Worm (Caenorhabditis elegans): ENCODE measurements around the gene T16G1.13.

The T16G1.13 gene

DNA sequence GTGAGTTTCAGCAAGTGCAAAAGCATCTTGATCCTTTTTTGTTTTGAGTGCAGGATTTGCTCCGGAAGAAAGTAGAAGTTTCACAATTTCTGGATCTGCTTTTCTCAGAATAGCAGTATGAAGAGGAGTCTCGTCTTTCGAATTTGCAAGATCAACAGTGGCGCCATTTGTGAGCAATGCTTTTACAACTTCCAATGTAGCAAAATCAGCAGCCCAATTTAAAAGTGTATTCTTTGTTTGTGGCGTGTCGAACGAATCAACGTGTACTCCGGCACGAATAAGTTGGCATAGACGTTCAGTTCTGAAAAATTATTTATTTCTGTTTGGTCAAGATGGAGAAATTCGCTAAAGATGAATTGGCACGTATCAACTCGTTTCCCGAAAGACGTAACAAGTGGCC is at the start of gene T16G1.13:
T16G1.13 (plus strand) TSS at position 301 of the 400 bp plus-strand sequence.
- TF ChIP-seq lin-39 (tag; optimal IDR thresholded peaks at IDR 0.05) (no peak), blmp-1 (tag; optimal IDR thresholded peaks at IDR 0.05; ENCODE audit: insufficient read depth) (no peak), skn-1 (tag; optimal IDR thresholded peaks at IDR 0.05) (no peak), unc-39 (tag; optimal IDR thresholded peaks at IDR 0.05) (no peak), R02D3.7 (tag; optimal IDR thresholded peaks at IDR 0.05) (no peak), egl-27 (tag; optimal IDR thresholded peaks at IDR 0.05) (no peak)

DNA sequence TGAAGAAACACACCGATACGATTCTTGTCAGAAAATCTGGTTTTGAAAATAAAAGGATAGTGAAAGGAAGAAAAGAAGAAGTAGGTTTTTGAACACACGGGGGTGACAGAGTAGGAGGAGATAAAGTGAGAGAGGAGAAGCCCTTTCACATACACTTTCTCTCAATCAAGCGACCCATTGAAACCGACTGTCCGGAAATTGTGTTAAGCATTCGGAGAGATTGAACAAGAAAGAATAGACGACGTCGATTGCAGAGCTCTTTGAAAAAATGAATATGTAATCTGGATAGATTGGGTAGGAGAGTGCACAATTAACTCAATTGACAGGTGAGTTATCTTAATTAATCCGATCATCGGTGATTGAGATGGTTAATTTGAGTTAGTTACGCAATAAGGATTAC is 48.4 kb upstream of the T16G1.13 start:
- no peak for TF ChIP-seq aly-2 (tag; optimal IDR thresholded peaks at IDR 0.05)
- TF ChIP-seq unc-55 (GFP tag; optimal IDR thresholded peaks at IDR 0.05): no peak
- TF ChIP-seq dmd-4 (tag; optimal IDR thresholded peaks at IDR 0.05): no peak
- TF ChIP-seq mab-5 (tag; optimal IDR thresholded peaks at IDR 0.05): no peak
- TF ChIP-seq egl-27 (tag; optimal IDR thresholded peaks at IDR 0.05): no peak
- TF ChIP-seq fos-1 (tag; optimal IDR thresholded peaks at IDR 0.05): no peak
- TF ChIP-seq nhr-237 (tag; optimal IDR thresholded peaks at IDR 0.05): no peak
- TF ChIP-seq mbf-1 (tag; optimal IDR thresholded peaks at IDR 0.05): no peak
- no peak for TF ChIP-seq lin-13 (GFP tag; optimal IDR thresholded peaks at IDR 0.05)
- no peak for TF ChIP-seq F13H6.1 (tag; optimal IDR thresholded peaks at IDR 0.05)
- no peak for TF ChIP-seq nhr-10 (tag; optimal IDR thresholded peaks at IDR 0.05)

DNA sequence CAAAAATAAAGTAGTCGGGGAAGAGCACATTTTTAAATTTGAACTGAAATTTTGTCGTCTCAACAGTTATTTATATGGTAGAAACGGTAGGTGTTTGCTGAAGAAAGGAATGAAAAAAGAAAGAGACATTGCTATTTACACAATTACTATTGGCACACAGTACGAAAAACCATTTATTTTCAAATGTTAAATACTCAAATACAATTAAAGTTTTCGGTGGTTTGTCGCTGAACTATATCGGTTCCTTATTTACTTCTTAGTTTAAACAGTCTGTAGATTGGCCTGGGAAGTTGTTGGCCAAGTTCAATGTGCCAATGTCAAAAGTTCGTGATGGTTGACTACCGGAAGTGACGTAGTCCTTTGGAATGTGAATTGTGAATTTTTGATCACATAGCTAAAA is 45.7 kb upstream of the T16G1.13 start, which contains the start of gene ttr-27:
ttr-27 (minus strand) TSS at position 45 of the 400 bp plus-strand sequence.
- TF ChIP-seq nhr-12 (tag; optimal IDR thresholded peaks at IDR 0.05) (no peak), nhr-23 (tag; optimal IDR thresholded peaks at IDR 0.05) (no peak), sma-9 (GFP tag; optimal IDR thresholded peaks at IDR 0.05) (peak; percentile 21), sma-9 (tag; optimal IDR thresholded peaks at IDR 0.05) (no peak), F13H6.1 (tag; optimal IDR thresholded peaks at IDR 0.05) (peak; percentile 67), zag-1 (tag; optimal IDR thresholded peaks at IDR 0.05) (no peak)

DNA sequence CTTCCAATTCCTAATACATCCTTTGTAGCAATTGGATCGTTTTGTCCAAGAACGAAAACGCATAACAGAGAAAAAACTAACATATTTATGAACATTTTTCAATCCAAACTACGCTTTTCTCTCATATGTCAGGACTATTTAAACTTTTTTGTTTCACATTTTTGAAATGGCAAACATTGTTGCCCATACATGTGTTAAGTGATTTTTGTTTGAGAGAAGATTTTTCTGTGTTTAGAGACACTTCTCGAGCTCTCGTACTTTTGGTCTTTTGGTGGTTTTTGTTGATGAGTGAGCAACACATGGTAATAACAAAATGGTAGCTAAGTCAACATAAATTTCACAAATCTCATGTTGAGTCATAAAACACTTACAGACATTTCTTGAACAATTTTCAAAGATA is 44.6 kb upstream of the T16G1.13 start, which contains the start of gene ttr-28:
ttr-28 (minus strand) TSS at position 101 of the 400 bp plus-strand sequence.
- TF ChIP-seq nhr-77 (tag; optimal IDR thresholded peaks at IDR 0.05) (no peak), lin-13 (GFP tag; optimal IDR thresholded peaks at IDR 0.05) (no peak)

DNA sequence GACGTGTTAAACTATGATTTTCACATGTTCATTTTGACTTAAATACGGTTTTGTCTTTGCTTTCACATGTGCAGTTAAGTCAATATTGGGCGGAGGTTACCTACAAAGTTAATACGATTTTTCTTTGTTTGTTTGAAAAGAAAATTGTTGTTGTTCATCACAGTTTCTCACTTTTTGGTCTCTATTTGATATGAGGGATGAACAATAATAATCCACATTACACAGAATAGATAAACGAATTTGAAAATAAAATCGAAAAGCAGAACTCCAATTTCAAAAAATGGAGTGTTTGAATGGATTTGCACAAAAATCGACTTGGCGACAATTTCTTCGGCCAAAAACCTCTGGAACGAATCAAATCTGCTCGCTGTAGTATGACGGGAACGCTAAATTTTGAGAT is 43.0 kb upstream of the T16G1.13 start, which contains the start of gene ttr-29:
ttr-29 (minus strand) TSS at position 101 of the 400 bp plus-strand sequence.
- TF ChIP-seq nhr-25 (tag; optimal IDR thresholded peaks at IDR 0.05): no peak
- TF ChIP-seq ceh-16 (tag; optimal IDR thresholded peaks at IDR 0.05): no peak
- no peak for TF ChIP-seq nhr-21 (tag; optimal IDR thresholded peaks at IDR 0.05)
- TF ChIP-seq blmp-1 (tag; optimal IDR thresholded peaks at IDR 0.05; ENCODE audit: insufficient read depth): no peak
- no peak for TF ChIP-seq egl-27 (tag; optimal IDR thresholded peaks at IDR 0.05)
- no peak for TF ChIP-seq mdl-1 (tag; optimal IDR thresholded peaks at IDR 0.05)
- no peak for TF ChIP-seq nhr-77 (tag; optimal IDR thresholded peaks at IDR 0.05)
- TF ChIP-seq nhr-129 (tag; optimal IDR thresholded peaks at IDR 0.05): no peak
- TF ChIP-seq lin-39 (tag; optimal IDR thresholded peaks at IDR 0.05): no peak
- no peak for TF ChIP-seq lin-11 (tag; optimal IDR thresholded peaks at IDR 0.05)
- TF ChIP-seq gmeb-1 (tag; optimal IDR thresholded peaks at IDR 0.05): no peak
- no peak for TF ChIP-seq unc-39 (tag; optimal IDR thresholded peaks at IDR 0.05)

DNA sequence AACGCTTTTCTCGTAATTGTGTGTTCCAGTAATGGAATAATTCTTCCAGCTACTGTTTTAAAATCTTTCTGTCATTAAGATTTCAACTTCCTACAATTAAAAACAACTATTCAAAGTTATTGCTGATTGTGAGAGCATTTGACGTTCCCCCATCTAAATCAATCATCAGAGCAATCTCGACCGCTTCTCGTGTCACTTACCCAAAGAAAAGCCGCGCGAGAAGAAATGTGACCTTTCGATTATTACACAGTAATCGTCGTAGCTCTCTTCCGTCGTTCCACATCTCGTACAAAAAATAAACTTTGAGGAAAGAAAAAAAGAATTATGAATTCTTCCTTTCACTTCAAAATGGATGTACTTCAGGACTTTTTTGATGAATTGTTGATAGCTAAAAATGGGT is 42.3 kb upstream of the T16G1.13 start:
- TF ChIP-seq F13H6.1 (tag; optimal IDR thresholded peaks at IDR 0.05): no peak
- no peak for TF ChIP-seq nhr-11 (tag; optimal IDR thresholded peaks at IDR 0.05)

DNA sequence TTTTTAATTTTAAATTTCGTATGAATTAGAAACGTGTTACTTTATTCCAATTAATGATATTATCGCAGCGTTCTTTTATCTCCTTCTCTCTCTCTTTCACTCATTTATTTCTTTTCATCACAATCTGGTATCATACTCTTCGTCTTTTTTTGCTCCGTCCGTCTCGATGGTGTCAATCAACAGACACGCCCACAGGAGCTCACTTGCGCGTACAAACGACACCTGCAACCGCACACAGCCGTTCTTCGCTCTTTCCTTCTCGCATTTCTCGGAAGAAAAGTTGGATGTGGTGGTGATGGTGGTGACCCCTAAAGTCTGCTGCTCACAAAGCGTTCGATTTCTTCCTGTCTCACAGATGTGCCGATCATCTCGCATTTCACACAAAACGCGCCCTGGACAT is 41.1 kb upstream of the T16G1.13 start:
- TF ChIP-seq unc-62 (GFP tag; optimal IDR thresholded peaks at IDR 0.05) (no peak), crh-2 (tag; optimal IDR thresholded peaks at IDR 0.05) (no peak), unc-39 (tag; optimal IDR thresholded peaks at IDR 0.05) (no peak), nhr-10 (tag; optimal IDR thresholded peaks at IDR 0.05) (no peak), fos-1 (tag; optimal IDR thresholded peaks at IDR 0.05) (no peak), snpc-4 (tag; optimal IDR thresholded peaks at IDR 0.05) (no peak), mab-5 (tag; optimal IDR thresholded peaks at IDR 0.05) (no peak), nhr-23 (tag; optimal IDR thresholded peaks at IDR 0.05) (no peak), egl-27 (tag; optimal IDR thresholded peaks at IDR 0.05) (no peak), ceh-16 (tag; optimal IDR thresholded peaks at IDR 0.05) (no peak)
